Worm (Caenorhabditis elegans) whole organism, midembryonic: ENCODE results near the gene gex-2.

Source experiments
- T22C8.4 ChIP-seq: fragments of 200-800 bp; sonication (Bioruptor generic); IDR thresholded peaks from 2 replicates; pipeline ENCODE4 v1.3.6; 2022; ENCODE audit warnings: missing genetic modification characterization, missing compliant biosample characterization
- cog-1 ChIP-seq: sonication (generic microtip); optimal IDR thresholded peaks from 2 replicates; lab custom pipeline; 2016; ENCODE audit warnings: missing genetic modification characterization, missing compliant biosample characterization
- flt-1 ChIP-seq: fragments of 200-800 bp; sonication (Bioruptor generic); IDR thresholded peaks from 2 replicates; pipeline ENCODE4 v1.3.6; 2022; ENCODE audit warnings: missing genetic modification characterization, missing compliant biosample characterization
- klf-2 ChIP-seq: fragments of 200-800 bp; sonication (Bioruptor generic); conservative IDR thresholded peaks from 2 replicates; pipeline ENCODE4 v1.3.6; 2022; ENCODE audit warnings: missing genetic modification reagents, missing genetic modification characterization, missing compliant biosample characterization
- med-1 ChIP-seq: sonication (generic microtip); optimal IDR thresholded peaks from 2 replicates; lab custom pipeline; 2017; ENCODE audit warnings: missing genetic modification characterization, mild to moderate bottlenecking, missing compliant biosample characterization, antibody characterized with exemption, missing genetic modification reagents; ENCODE audit not compliant: insufficient read depth
- ref-1 ChIP-seq: fragments of 200-800 bp; sonication (Bioruptor generic); conservative IDR thresholded peaks from 2 replicates; pipeline ENCODE4 v1.3.6; 2022; ENCODE audit warnings: missing genetic modification reagents, missing genetic modification characterization, missing compliant biosample characterization
- tab-1 ChIP-seq: fragments of 200-800 bp; sonication (Bioruptor generic); IDR thresholded peaks from 2 replicates; pipeline ENCODE4 v1.3.6; 2022; ENCODE audit warnings: missing genetic modification characterization, missing compliant biosample characterization
- ztf-23 ChIP-seq: fragments of 200-800 bp; sonication (Bioruptor generic); IDR thresholded peaks from 2 replicates; pipeline ENCODE4 v1.3.6; 2022; ENCODE audit warnings: missing genetic modification reagents, missing genetic modification characterization, missing compliant biosample characterization
- ztf-29 ChIP-seq: fragments of 200-800 bp; sonication (Bioruptor generic); IDR thresholded peaks from 2 replicates; pipeline ENCODE4 v1.3.6; 2022; ENCODE audit warnings: missing genetic modification reagents, missing genetic modification characterization, missing compliant biosample characterization

gex-2 gene

ce11 chrIV:594840-595239 lies 22.3 kb downstream of the gex-2 start:
- TF ChIP-seq ztf-29 (GFP tag; lab: Robert Waterston, UW) (no peak), cog-1 (tag; lab: Kevin White, UChicago) (no peak), ztf-23 (GFP tag; lab: Robert Waterston, UW) (no peak), klf-2 (GFP tag; lab: Robert Waterston, UW) (no peak), ref-1 (GFP tag; lab: Robert Waterston, UW) (no peak), med-1 (GFP tag; lab: Kevin White, UChicago) (no peak), T22C8.4 (no peak), flt-1 (GFP tag; lab: Robert Waterston, UW) (no peak), tab-1 (GFP tag; lab: Robert Waterston, UW) (no peak)

ce11 chrIV:596292-596952 lies 23.9 kb downstream of the gex-2 start, which contains the start of the genes C18H7.7 and C18H7.11:
Gene C18H7.7, minus strand, starts transcription at chrIV:596392.
Gene C18H7.11, plus strand, starts transcription at chrIV:596902.
- TF ChIP-seq ztf-23 (GFP tag; lab: Robert Waterston, UW): no peak
- no peak for TF ChIP-seq klf-2 (GFP tag; lab: Robert Waterston, UW)
- TF ChIP-seq flt-1 (GFP tag; lab: Robert Waterston, UW): no peak
- no peak for TF ChIP-seq T22C8.4
- no peak for TF ChIP-seq ztf-29 (GFP tag; lab: Robert Waterston, UW)
- TF ChIP-seq med-1 (GFP tag; lab: Kevin White, UChicago): no peak
- no peak for TF ChIP-seq ref-1 (GFP tag; lab: Robert Waterston, UW)
- TF ChIP-seq tab-1 (GFP tag; lab: Robert Waterston, UW): no peak
- TF ChIP-seq cog-1 (tag; lab: Kevin White, UChicago): no peak

ce11 chrIV:601595-601994 lies 29.0 kb downstream of the gex-2 start, which contains the start of gene srt-59:
Gene srt-59, minus strand, starts transcription at chrIV:601695.
- TF ChIP-seq cog-1 (tag; lab: Kevin White, UChicago): no peak
- no peak for TF ChIP-seq ztf-23 (GFP tag; lab: Robert Waterston, UW)
- TF ChIP-seq tab-1 (GFP tag; lab: Robert Waterston, UW): no peak
- no peak for TF ChIP-seq flt-1 (GFP tag; lab: Robert Waterston, UW)
- TF ChIP-seq med-1 (GFP tag; lab: Kevin White, UChicago): no peak
- TF ChIP-seq T22C8.4: no peak
- no peak for TF ChIP-seq ref-1 (GFP tag; lab: Robert Waterston, UW)
- no peak for TF ChIP-seq ztf-29 (GFP tag; lab: Robert Waterston, UW)
- no peak for TF ChIP-seq klf-2 (GFP tag; lab: Robert Waterston, UW)

DNA sequence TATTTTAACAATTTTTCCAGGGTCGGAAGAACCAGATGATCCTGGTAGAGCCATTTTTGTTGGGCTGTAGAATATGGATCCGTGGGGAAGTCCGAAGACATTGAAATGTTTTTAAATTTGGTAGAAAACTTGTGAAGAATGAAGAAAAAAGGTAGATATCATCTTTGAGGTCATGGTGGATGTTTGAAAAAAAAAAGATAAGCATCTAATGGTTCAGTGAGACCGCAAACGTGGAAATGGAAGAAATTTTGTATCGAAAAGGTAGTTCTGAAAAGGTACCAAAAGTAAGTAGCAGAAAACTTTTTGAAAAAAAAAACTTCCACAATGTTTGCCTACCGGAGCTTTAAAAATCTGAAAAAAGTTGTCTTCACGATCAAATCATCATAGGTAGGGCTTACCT lies 31.0 kb downstream of the gex-2 start, which contains the start of gene prmt-4:
Gene prmt-4, minus strand, starts transcription at position 101 of the 400 bp plus-strand sequence.
- TF ChIP-seq flt-1 (GFP tag; lab: Robert Waterston, UW): no peak
- TF ChIP-seq ztf-23 (GFP tag; lab: Robert Waterston, UW): no peak
- no peak for TF ChIP-seq tab-1 (GFP tag; lab: Robert Waterston, UW)
- TF ChIP-seq T22C8.4: no peak
- no peak for TF ChIP-seq med-1 (GFP tag; lab: Kevin White, UChicago)
- no peak for TF ChIP-seq ztf-29 (GFP tag; lab: Robert Waterston, UW)
- TF ChIP-seq cog-1 (tag; lab: Kevin White, UChicago): no peak
- no peak for TF ChIP-seq klf-2 (GFP tag; lab: Robert Waterston, UW)
- no peak for TF ChIP-seq ref-1 (GFP tag; lab: Robert Waterston, UW)

ce11 chrIV:604144-604543 lies 31.6 kb downstream of the gex-2 start, which contains the start of gene col-102:
Gene col-102, plus strand, starts transcription at chrIV:604444.
- no peak for TF ChIP-seq klf-2 (GFP tag; lab: Robert Waterston, UW)
- no peak for TF ChIP-seq tab-1 (GFP tag; lab: Robert Waterston, UW)
- TF ChIP-seq ztf-29 (GFP tag; lab: Robert Waterston, UW): no peak
- TF ChIP-seq ref-1 (GFP tag; lab: Robert Waterston, UW): no peak
- no peak for TF ChIP-seq T22C8.4
- TF ChIP-seq flt-1 (GFP tag; lab: Robert Waterston, UW): no peak
- TF ChIP-seq med-1 (GFP tag; lab: Kevin White, UChicago): no peak
- TF ChIP-seq ztf-23 (GFP tag; lab: Robert Waterston, UW): no peak

DNA sequence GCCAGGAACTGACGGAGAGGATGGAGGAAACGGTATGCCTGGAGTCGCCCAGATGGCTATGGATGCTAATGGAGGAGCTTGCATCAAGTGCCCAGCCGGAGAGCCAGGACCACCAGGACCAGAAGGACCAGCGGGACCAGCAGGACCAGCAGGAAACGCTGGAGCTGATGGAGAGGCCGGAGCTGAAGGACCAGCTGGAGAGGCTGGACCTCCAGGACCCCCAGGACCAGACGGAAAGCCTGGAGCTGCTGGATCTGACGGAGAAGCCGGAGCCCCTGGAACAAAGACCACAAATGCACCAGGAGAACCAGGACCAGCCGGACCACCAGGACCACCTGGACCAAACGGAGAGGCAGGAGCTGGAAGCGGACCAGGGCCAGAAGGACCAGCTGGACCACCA lies 32.2 kb downstream of the gex-2 start:
- TF ChIP-seq flt-1 (GFP tag; lab: Robert Waterston, UW): no peak
- TF ChIP-seq tab-1 (GFP tag; lab: Robert Waterston, UW): no peak
- no peak for TF ChIP-seq cog-1 (tag; lab: Kevin White, UChicago)
- TF ChIP-seq ref-1 (GFP tag; lab: Robert Waterston, UW): no peak
- no peak for TF ChIP-seq ztf-23 (GFP tag; lab: Robert Waterston, UW)
- TF ChIP-seq klf-2 (GFP tag; lab: Robert Waterston, UW): no peak
- TF ChIP-seq med-1 (GFP tag; lab: Kevin White, UChicago): no peak
- TF ChIP-seq T22C8.4: no peak
- no peak for TF ChIP-seq ztf-29 (GFP tag; lab: Robert Waterston, UW)

DNA sequence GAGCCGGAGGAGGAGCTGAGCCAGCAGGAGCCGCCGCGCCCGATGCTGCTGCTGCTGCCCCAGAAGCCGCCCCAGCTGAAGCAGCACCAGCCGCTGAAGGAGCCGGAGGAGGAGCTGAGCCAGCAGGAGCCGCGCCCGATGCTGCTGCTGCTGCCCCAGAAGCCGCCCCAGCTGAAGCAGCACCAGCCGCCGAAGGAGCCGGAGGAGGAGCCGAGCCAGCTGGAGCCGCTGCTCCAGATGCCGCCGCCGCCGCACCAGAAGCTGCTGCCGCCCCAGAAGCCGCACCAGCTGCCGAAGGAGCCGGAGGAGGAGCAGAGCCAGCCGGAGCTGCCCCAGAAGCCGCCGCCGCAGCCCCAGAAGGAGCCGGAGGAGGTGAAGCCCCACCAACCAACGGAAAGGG lies 32.9 kb downstream of the gex-2 start:
- TF ChIP-seq klf-2 (GFP tag; lab: Robert Waterston, UW) (no peak), cog-1 (tag; lab: Kevin White, UChicago) (no peak), med-1 (GFP tag; lab: Kevin White, UChicago) (no peak), ztf-23 (GFP tag; lab: Robert Waterston, UW) (no peak), flt-1 (GFP tag; lab: Robert Waterston, UW) (no peak)

DNA sequence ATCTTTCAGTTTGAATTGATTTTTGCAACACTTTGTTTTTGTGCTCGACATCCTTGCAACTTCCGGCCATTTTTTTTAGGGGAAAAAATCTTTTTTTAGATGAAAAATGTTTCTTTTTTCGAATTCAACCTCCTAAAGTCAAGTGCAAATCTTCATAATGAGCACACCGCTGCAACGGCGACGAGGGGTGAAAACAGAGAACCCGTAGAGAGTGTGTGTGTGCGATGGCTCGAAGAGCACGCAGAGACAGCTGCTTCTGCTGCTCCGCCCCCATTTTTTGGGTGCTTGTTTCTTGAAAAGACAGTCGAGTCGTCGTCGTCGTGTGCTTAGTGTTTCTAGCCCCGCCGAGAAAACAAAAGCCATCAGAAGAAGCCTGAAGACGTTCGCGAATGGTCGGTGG lies 33.5 kb downstream of the gex-2 start, which contains the start of gene inx-18:
Gene inx-18, plus strand, starts transcription at position 301 of the 400 bp plus-strand sequence.
- no peak for TF ChIP-seq cog-1 (tag; lab: Kevin White, UChicago)
- no peak for TF ChIP-seq ztf-29 (GFP tag; lab: Robert Waterston, UW)

DNA sequence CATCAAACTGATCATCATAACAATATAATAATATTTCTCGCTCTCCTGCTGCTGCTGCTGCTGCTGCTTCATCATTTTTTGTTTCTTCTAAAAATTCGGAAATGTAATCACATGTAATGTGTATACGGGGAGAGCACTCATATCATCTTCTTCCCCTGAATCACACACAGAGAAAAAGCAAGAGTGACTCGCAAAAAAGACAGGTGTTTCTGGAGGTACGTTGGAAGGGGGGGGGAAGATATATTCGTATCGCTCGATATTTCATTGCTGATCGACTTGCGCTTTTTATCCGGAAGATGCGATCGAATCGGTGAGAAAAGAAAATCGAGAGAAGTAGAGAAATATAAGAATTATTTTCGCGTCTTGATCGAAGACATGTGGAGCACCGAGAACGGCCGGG lies 35.1 kb downstream of the gex-2 start:
- TF ChIP-seq flt-1 (GFP tag; lab: Robert Waterston, UW): no peak
- TF ChIP-seq ztf-29 (GFP tag; lab: Robert Waterston, UW): no peak
- TF ChIP-seq tab-1 (GFP tag; lab: Robert Waterston, UW): no peak
- TF ChIP-seq ref-1 (GFP tag; lab: Robert Waterston, UW): no peak
- TF ChIP-seq cog-1 (tag; lab: Kevin White, UChicago): no peak
- no peak for TF ChIP-seq klf-2 (GFP tag; lab: Robert Waterston, UW)
- no peak for TF ChIP-seq med-1 (GFP tag; lab: Kevin White, UChicago)
- no peak for TF ChIP-seq T22C8.4
- TF ChIP-seq ztf-23 (GFP tag; lab: Robert Waterston, UW): no peak
